Fruit fly (Drosophila melanogaster) whole organism, wandering third instar larva: ENCODE results near the gene CG31343.
"Not testable (repeated sequence)": the region's sequence is repeated elsewhere in the genome, so short reads cannot be mapped to it uniquely, and the experiment has no call there.

Source experiments
- Hnf4 ChIP-seq: fragments of 200-800 bp; sonication (Bioruptor generic); optimal IDR thresholded peaks from 2 replicates; lab custom pipeline; 2016; ENCODE audit warnings: missing biosample characterization, mild to moderate bottlenecking, missing genetic modification characterization
- dmrt93B ChIP-seq: fragments of 200-800 bp; sonication (Bioruptor generic); optimal IDR thresholded peaks from 2 replicates; lab custom pipeline; 2018; ENCODE audit warnings: missing biosample characterization, mild to moderate bottlenecking, missing genetic modification characterization

dm6 chr3R:21736196-21736595 lies 8.9 kb upstream of the CG31343 start, which contains the start of gene Sfp93F:
- not testable (repeated sequence) for TF ChIP-seq dmrt93B; Hnf4 (GFP tag; lab: Kevin White, UChicago)
